Fruit fly (Drosophila melanogaster) whole organism, prepupa: ENCODE results near the gene Lsd-1.

ENCODE experiments used
- CG16779 ChIP-seq: fragments of 200-800 bp; sonication (Bioruptor generic); optimal IDR thresholded peaks from 3 replicates; lab custom pipeline; 2017; ENCODE audit warnings: missing biosample characterization, mild to moderate bottlenecking, missing genetic modification characterization
- CG6163 ChIP-seq: fragments of 200-800 bp; sonication (Bioruptor generic); IDR thresholded peaks from 3 replicates; pipeline ENCODE4 v1.3.6; 2022; ENCODE audit warnings: missing biosample characterization, missing genetic modification characterization
- CG9139 ChIP-seq: fragments of 200-800 bp; sonication (Bioruptor generic); optimal IDR thresholded peaks from 3 replicates; lab custom pipeline; 2017; ENCODE audit warnings: missing biosample characterization, mild to moderate bottlenecking, missing genetic modification characterization
- Hr39 ChIP-seq: fragments of 200-800 bp; sonication (Bioruptor generic); optimal IDR thresholded peaks from 2 replicates; lab custom pipeline; 2016; ENCODE audit warnings: missing biosample characterization, missing genetic modification characterization
- Met ChIP-seq: fragments of 200-800 bp; sonication (Bioruptor generic); optimal IDR thresholded peaks from 3 replicates; lab custom pipeline; 2016; ENCODE audit warnings: missing biosample characterization, missing genetic modification characterization
- Sox14 ChIP-seq: fragments of 200-800 bp; sonication (Bioruptor generic); optimal IDR thresholded peaks from 3 replicates; lab custom pipeline; 2016; ENCODE audit warnings: missing biosample characterization, missing genetic modification characterization
- achi ChIP-seq: fragments of 200-800 bp; sonication (Bioruptor generic); optimal IDR thresholded peaks from 3 replicates; lab custom pipeline; 2016; ENCODE audit warnings: missing biosample characterization, missing genetic modification characterization
- acj6 ChIP-seq: fragments of 200-800 bp; sonication (Bioruptor generic); optimal IDR thresholded peaks from 3 replicates; lab custom pipeline; 2016; ENCODE audit warnings: missing biosample characterization, missing genetic modification characterization
- lz ChIP-seq: fragments of 200-800 bp; sonication (Bioruptor generic); optimal IDR thresholded peaks from 3 replicates; lab custom pipeline; 2016; ENCODE audit warnings: missing biosample characterization, missing genetic modification characterization

dm6 chr3R:23725711-23726349 is 37.8 kb upstream of the Lsd-1 start:
- TF ChIP-seq lz (GFP tag; lab: Kevin White, UChicago) (no peak), CG9139 (GFP tag; lab: Kevin White, UChicago) (no peak), CG16779 (tag; lab: Kevin White, UChicago) (no peak), Hr39 (GFP tag; lab: Kevin White, UChicago) (no peak), acj6 (GFP tag; lab: Kevin White, UChicago) (no peak), CG6163 (GFP tag; lab: Robert Waterston, UW) (no peak), achi (GFP tag; lab: Kevin White, UChicago) (no peak), Met (GFP tag; lab: Kevin White, UChicago) (no peak), Sox14 (no peak)
